Fruit fly (Drosophila melanogaster): ENCODE data around the gene GABA-B-R2.

DNA sequence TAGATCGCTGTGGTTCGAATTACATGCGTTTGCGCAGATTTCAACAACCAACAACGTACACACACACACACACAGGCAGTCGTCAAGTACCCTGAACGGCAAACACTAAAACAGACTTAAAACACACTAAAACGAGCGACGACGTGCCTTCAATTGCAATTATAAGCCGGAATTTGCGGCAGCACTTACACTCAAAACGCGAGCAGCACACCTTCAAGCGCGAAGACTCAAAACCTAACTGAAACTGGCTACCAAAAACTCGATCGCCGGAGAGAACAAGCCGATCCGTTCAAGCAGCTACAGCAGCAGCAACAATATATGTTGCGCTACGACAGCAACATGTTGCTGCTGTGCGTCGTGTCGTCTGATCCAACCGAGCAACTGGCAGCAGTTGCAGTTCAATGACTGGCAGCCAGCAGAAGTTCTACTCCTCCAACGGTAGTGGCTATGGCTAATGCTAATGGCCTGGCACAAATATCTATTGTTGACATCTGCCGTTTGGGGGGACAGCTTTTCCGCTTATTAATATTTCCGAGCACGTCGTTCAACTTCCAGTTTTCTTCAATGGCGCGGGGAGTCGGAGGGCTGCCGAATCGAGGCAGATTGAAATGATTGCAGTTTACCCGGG is 6.8 kb upstream of the GABA-B-R2 start, which contains the start of gene tsl:
- TF ChIP-seq CG8478 (optimal IDR thresholded peaks at IDR 0.05) (no peak), CTCF (optimal IDR thresholded peaks at IDR 0.05) (no peak)
